Worm (Caenorhabditis elegans) whole organism, L2 larva: ENCODE data around the gene clec-85.

Experiments
- nhr-11 ChIP-seq: fragments of 150-350 bp; optimal IDR thresholded peaks from 2 replicates; lab custom pipeline; 2014; ENCODE audit warnings: missing biosample characterization, missing genetic modification characterization
- skn-1 ChIP-seq: sonication (generic microtip); optimal IDR thresholded peaks from 2 replicates; lab custom pipeline; 2017; ENCODE audit warnings: missing biosample characterization, missing genetic modification characterization

- TF ChIP-seq nhr-11 (tag; lab: Kevin White, UChicago) (no peak), skn-1 (tag; lab: Kevin White, UChicago) (no peak)
These were observed 2.5 kb downstream of the clec-85 start, which contains the start of gene Y54G2A.49 for ce11 chrIV:2853164-2853563.
